Worm (Caenorhabditis elegans): ENCODE results near the gene sre-28.

sre-28 gene

ce11 chrV:9965891-9966290 is 21.7 kb downstream of the sre-28 start:
- TF ChIP-seq T22C8.4 (GFP tag; IDR thresholded peaks at IDR 0.05) (no peak), ref-1 (GFP tag; conservative IDR thresholded peaks at IDR 0.05) (no peak), med-1 (GFP tag; optimal IDR thresholded peaks at IDR 0.05; ENCODE audit: insufficient read depth) (no peak), ztf-29 (GFP tag; IDR thresholded peaks at IDR 0.05) (no peak), ztf-23 (GFP tag; IDR thresholded peaks at IDR 0.05) (no peak), flt-1 (GFP tag; IDR thresholded peaks at IDR 0.05) (no peak)

ce11 chrV:9970119-9970518 is 25.9 kb downstream of the sre-28 start:
- peak; percentile 85 for TF ChIP-seq cog-1 (tag; optimal IDR thresholded peaks at IDR 0.05)
- peak; percentile 96 for TF ChIP-seq tab-1 (GFP tag; IDR thresholded peaks at IDR 0.05)
- peak; percentile 97 for TF ChIP-seq ztf-23 (GFP tag; IDR thresholded peaks at IDR 0.05)
- TF ChIP-seq ref-1 (GFP tag; conservative IDR thresholded peaks at IDR 0.05) = peak; percentile 87
- TF ChIP-seq T22C8.4 (GFP tag; IDR thresholded peaks at IDR 0.05) = peak; percentile 92
- peak; percentile 95 for TF ChIP-seq klf-2 (GFP tag; conservative IDR thresholded peaks at IDR 0.05)
- TF ChIP-seq med-1 (GFP tag; optimal IDR thresholded peaks at IDR 0.05; ENCODE audit: insufficient read depth) = peak; percentile 70
- peak; percentile 97 for TF ChIP-seq flt-1 (GFP tag; IDR thresholded peaks at IDR 0.05)
- peak; percentile 88 for TF ChIP-seq ztf-29 (GFP tag; IDR thresholded peaks at IDR 0.05)

ce11 chrV:9974264-9974663 is 30.1 kb downstream of the sre-28 start:
- TF ChIP-seq cog-1 (tag; optimal IDR thresholded peaks at IDR 0.05) (no peak), ztf-29 (GFP tag; IDR thresholded peaks at IDR 0.05) (no peak), klf-2 (GFP tag; conservative IDR thresholded peaks at IDR 0.05) (no peak), flt-1 (GFP tag; IDR thresholded peaks at IDR 0.05) (no peak), ztf-23 (GFP tag; IDR thresholded peaks at IDR 0.05) (no peak), T22C8.4 (GFP tag; IDR thresholded peaks at IDR 0.05) (no peak), med-1 (GFP tag; optimal IDR thresholded peaks at IDR 0.05; ENCODE audit: insufficient read depth) (no peak), ref-1 (GFP tag; conservative IDR thresholded peaks at IDR 0.05) (no peak), tab-1 (GFP tag; IDR thresholded peaks at IDR 0.05) (no peak)

ce11 chrV:9976138-9976537 is 31.9 kb downstream of the sre-28 start, which contains the start of gene unc-41:
TSS of gene unc-41 (minus strand) at chrV:9976238.
- TF ChIP-seq ztf-29 (GFP tag; IDR thresholded peaks at IDR 0.05) = no peak
- no peak for TF ChIP-seq flt-1 (GFP tag; IDR thresholded peaks at IDR 0.05)
- no peak for TF ChIP-seq T22C8.4 (GFP tag; IDR thresholded peaks at IDR 0.05)
- TF ChIP-seq ztf-23 (GFP tag; IDR thresholded peaks at IDR 0.05) = no peak
- TF ChIP-seq cog-1 (tag; optimal IDR thresholded peaks at IDR 0.05) = no peak
- TF ChIP-seq med-1 (GFP tag; optimal IDR thresholded peaks at IDR 0.05; ENCODE audit: insufficient read depth) = no peak
- no peak for TF ChIP-seq tab-1 (GFP tag; IDR thresholded peaks at IDR 0.05)
- TF ChIP-seq ref-1 (GFP tag; conservative IDR thresholded peaks at IDR 0.05) = no peak
- no peak for TF ChIP-seq klf-2 (GFP tag; conservative IDR thresholded peaks at IDR 0.05)

- no peak for TF ChIP-seq tab-1 (GFP tag; IDR thresholded peaks at IDR 0.05)
- TF ChIP-seq ztf-29 (GFP tag; IDR thresholded peaks at IDR 0.05) = no peak
- TF ChIP-seq T22C8.4 (GFP tag; IDR thresholded peaks at IDR 0.05) = no peak
- TF ChIP-seq klf-2 (GFP tag; conservative IDR thresholded peaks at IDR 0.05) = no peak
- TF ChIP-seq ztf-23 (GFP tag; IDR thresholded peaks at IDR 0.05) = no peak
- TF ChIP-seq cog-1 (tag; optimal IDR thresholded peaks at IDR 0.05) = no peak
- no peak for TF ChIP-seq ref-1 (GFP tag; conservative IDR thresholded peaks at IDR 0.05)
- no peak for TF ChIP-seq med-1 (GFP tag; optimal IDR thresholded peaks at IDR 0.05; ENCODE audit: insufficient read depth)
- TF ChIP-seq flt-1 (GFP tag; IDR thresholded peaks at IDR 0.05) = no peak
These were observed 33.0 kb downstream of the sre-28 start for ce11 chrV:9977211-9977610.

- TF ChIP-seq flt-1 (GFP tag; IDR thresholded peaks at IDR 0.05) (no peak), ref-1 (GFP tag; conservative IDR thresholded peaks at IDR 0.05) (no peak), tab-1 (GFP tag; IDR thresholded peaks at IDR 0.05) (no peak), klf-2 (GFP tag; conservative IDR thresholded peaks at IDR 0.05) (no peak), T22C8.4 (GFP tag; IDR thresholded peaks at IDR 0.05) (no peak), med-1 (GFP tag; optimal IDR thresholded peaks at IDR 0.05; ENCODE audit: insufficient read depth) (no peak), cog-1 (tag; optimal IDR thresholded peaks at IDR 0.05) (no peak), ztf-29 (GFP tag; IDR thresholded peaks at IDR 0.05) (no peak), ztf-23 (GFP tag; IDR thresholded peaks at IDR 0.05) (no peak)
These were observed 34.2 kb downstream of the sre-28 start for ce11 chrV:9978425-9978824.

- TF ChIP-seq flt-1 (GFP tag; IDR thresholded peaks at IDR 0.05) = peak; percentile 76
- peak; percentile 68; the same call in 1 of the 2 replicates for TF ChIP-seq ztf-23 (GFP tag; IDR thresholded peaks at IDR 0.05)
- 0 out of 2 replicates have a peak, but pooled peaks have one; percentile 23 for TF ChIP-seq klf-2 (GFP tag; conservative IDR thresholded peaks at IDR 0.05)
- peak; percentile 55; the same call in 1 of the 2 replicates for TF ChIP-seq ref-1 (GFP tag; conservative IDR thresholded peaks at IDR 0.05)
These were observed 36.7 kb downstream of the sre-28 start, which contains the start of the genes ruvb-1 and tofu-1 for ce11 chrV:9980731-9981483. TSS of gene ruvb-1 (minus strand) at chrV:9980802. TSS of gene tofu-1 (plus strand) at chrV:9981147.

ce11 chrV:9982568-9982967 is 38.4 kb downstream of the sre-28 start, which contains the start of gene C27H6.9:
TSS of gene C27H6.9 (plus strand) at chrV:9982868.
- TF ChIP-seq T22C8.4 (GFP tag; IDR thresholded peaks at IDR 0.05) (no peak), tab-1 (GFP tag; IDR thresholded peaks at IDR 0.05) (no peak)

- TF ChIP-seq klf-2 (GFP tag; conservative IDR thresholded peaks at IDR 0.05) (no peak), flt-1 (GFP tag; IDR thresholded peaks at IDR 0.05) (no peak), tab-1 (GFP tag; IDR thresholded peaks at IDR 0.05) (no peak), T22C8.4 (GFP tag; IDR thresholded peaks at IDR 0.05) (no peak), ref-1 (GFP tag; conservative IDR thresholded peaks at IDR 0.05) (no peak), ztf-23 (GFP tag; IDR thresholded peaks at IDR 0.05) (no peak), ztf-29 (GFP tag; IDR thresholded peaks at IDR 0.05) (no peak), med-1 (GFP tag; optimal IDR thresholded peaks at IDR 0.05; ENCODE audit: insufficient read depth) (no peak), cog-1 (tag; optimal IDR thresholded peaks at IDR 0.05) (no peak)
These were observed 39.3 kb downstream of the sre-28 start for ce11 chrV:9983529-9983928.

- no peak for TF ChIP-seq T22C8.4 (GFP tag; IDR thresholded peaks at IDR 0.05)
These were observed 40.6 kb downstream of the sre-28 start for ce11 chrV:9984821-9985220.

Measured in whole organism, midembryonic.